5 fruit fly cellular contexts compared by ENCODE assay signal in genomic region chr3R:4807582-4807981, dm6.
A peak's percentile ranks its signal among the peaks of the same experiment; 100 is the strongest.
TF ChIP-seq lines count a peak whose summit lies in the region.

No protein-coding gene starts in this region.

- no peak for TF ChIP-seq CTCF in whole organism, embryonic (GFP tag; optimal IDR thresholded peaks at IDR 0.05; lab: Kevin White, UChicago)

TF ChIP-seq in whole organism, adult, 20 proteins besides CTCF, POLR2A, EP300 and RAD21:
- TF ChIP-seq cnc (optimal IDR thresholded peaks at IDR 0.05; lab: Kevin White, UChicago) = no peak
- TF ChIP-seq tj (GFP tag; optimal IDR thresholded peaks at IDR 0.05; lab: Kevin White, UChicago) = peak; percentile 66

TF ChIP-seq in whole organism, embryonic, 481 proteins besides CTCF, POLR2A, EP300 and RAD21 (continues in another document):
- TF ChIP-seq Hr51 (GFP tag; optimal IDR thresholded peaks at IDR 0.05; lab: Kevin White, UChicago) (no peak), CG17359 (tag; optimal IDR thresholded peaks at IDR 0.05; lab: Kevin White, UChicago) (no peak), p53 (GFP tag; optimal IDR thresholded peaks at IDR 0.05; lab: Kevin White, UChicago) (peak; percentile 63), slbo (GFP tag; IDR thresholded peaks at IDR 0.05; lab: Robert Waterston, UW) (no peak), CG2199 (GFP tag; IDR thresholded peaks at IDR 0.05; lab: Robert Waterston, UW) (0 out of 3 replicates have a peak, but pooled peaks have one; percentile 44), CG14441 (GFP tag; IDR thresholded peaks at IDR 0.05; lab: Robert Waterston, UW) (no peak), Trl (optimal IDR thresholded peaks at IDR 0.05; lab: Kevin White, UChicago) (peak in 1 of 2 experiments; percentile 61), Trl (GFP tag; optimal IDR thresholded peaks at IDR 0.05; lab: Kevin White, UChicago) (no peak), CG30431 (GFP tag; optimal IDR thresholded peaks at IDR 0.05; lab: Kevin White, UChicago) (no peak), MBD-R2 (GFP tag; IDR thresholded peaks at IDR 0.05; lab: Robert Waterston, UW) (no peak), CG14014 (GFP tag; IDR thresholded peaks at IDR 0.05; lab: Robert Waterston, UW) (0 out of 2 replicates have a peak, but pooled peaks have one; percentile 24), cg (GFP tag; optimal IDR thresholded peaks at IDR 0.05; lab: Kevin White, UChicago) (peak; percentile 55), CG12769 (tag; optimal IDR thresholded peaks at IDR 0.05; lab: Kevin White, UChicago) (peak; percentile 1), Opbp (GFP tag; IDR thresholded peaks at IDR 0.05; lab: Robert Waterston, UW; ENCODE audit: partially characterized antibody) (no peak), bbx (GFP tag; IDR thresholded peaks at IDR 0.05; lab: Robert Waterston, UW; ENCODE audit: partially characterized antibody) (0 out of 2 replicates have a peak, but pooled peaks have one; percentile 14), CG9817 (tag; optimal IDR thresholded peaks at IDR 0.05; lab: Kevin White, UChicago) (no peak), NFAT (GFP tag; IDR thresholded peaks at IDR 0.05; lab: Robert Waterston, UW) (no peak), inv (GFP tag; IDR thresholded peaks at IDR 0.05; lab: Robert Waterston, UW; ENCODE audit: partially characterized antibody) (no peak), CG13775 (GFP tag; optimal IDR thresholded peaks at IDR 0.05; lab: Kevin White, UChicago) (no peak), z (GFP tag; IDR thresholded peaks at IDR 0.05; lab: Robert Waterston, UW) (peak; percentile 86), CG6272 (GFP tag; IDR thresholded peaks at IDR 0.05; lab: Robert Waterston, UW) (no peak), Med (GFP tag; lab: Kevin White, UChicago) (peak; percentile 32)

TF ChIP-seq in whole organism, prepupa, 60 proteins besides CTCF, POLR2A, EP300 and RAD21:
- TF ChIP-seq CG3919 (GFP tag; optimal IDR thresholded peaks at IDR 0.05; lab: Kevin White, UChicago) = no peak
- no peak for TF ChIP-seq CG32006 (GFP tag; optimal IDR thresholded peaks at IDR 0.05; lab: Kevin White, UChicago)
- no peak for TF ChIP-seq topi (GFP tag; optimal IDR thresholded peaks at IDR 0.05; lab: Kevin White, UChicago)
- TF ChIP-seq CG4318 (GFP tag; optimal IDR thresholded peaks at IDR 0.05; lab: Kevin White, UChicago) = no peak
- no peak for TF ChIP-seq svp (GFP tag; lab: Kevin White, UChicago)
- no peak for TF ChIP-seq CG6808 (GFP tag; optimal IDR thresholded peaks at IDR 0.05; lab: Kevin White, UChicago)
- no peak for TF ChIP-seq Lpt (GFP tag; optimal IDR thresholded peaks at IDR 0.05; lab: Kevin White, UChicago)
- TF ChIP-seq CG6792 (GFP tag; optimal IDR thresholded peaks at IDR 0.05; lab: Kevin White, UChicago) = no peak
- peak; percentile 30 for TF ChIP-seq Eip75B (GFP tag; optimal IDR thresholded peaks at IDR 0.05; lab: Kevin White, UChicago)
- no peak for TF ChIP-seq Blimp-1 (GFP tag; optimal IDR thresholded peaks at IDR 0.05; lab: Kevin White, UChicago)
- no peak for TF ChIP-seq lz (GFP tag; optimal IDR thresholded peaks at IDR 0.05; lab: Kevin White, UChicago)
- TF ChIP-seq eg (GFP tag; IDR thresholded peaks at IDR 0.05; lab: Robert Waterston, UW) = no peak
- TF ChIP-seq pdm3 (GFP tag; optimal IDR thresholded peaks at IDR 0.05; lab: Kevin White, UChicago) = no peak
- TF ChIP-seq fkh (GFP tag; optimal IDR thresholded peaks at IDR 0.05; lab: Kevin White, UChicago) = peak; percentile 32
- TF ChIP-seq CG9139 (GFP tag; optimal IDR thresholded peaks at IDR 0.05; lab: Kevin White, UChicago) = no peak
- TF ChIP-seq Sox102F (GFP tag; optimal IDR thresholded peaks at IDR 0.05; lab: Kevin White, UChicago) = no peak

TF ChIP-seq in whole organism, pupa, 21 proteins besides CTCF, POLR2A, EP300 and RAD21:
- peak; percentile 73 for TF ChIP-seq EcR (GFP tag; optimal IDR thresholded peaks at IDR 0.05; lab: Kevin White, UChicago)
- TF ChIP-seq CG8301 (tag; optimal IDR thresholded peaks at IDR 0.05; lab: Kevin White, UChicago) = no peak
- no peak for TF ChIP-seq CG13204 (GFP tag; optimal IDR thresholded peaks at IDR 0.05; lab: Kevin White, UChicago)

TF ChIP-seq in whole organism, wandering third instar larva, 38 proteins besides CTCF, POLR2A, EP300 and RAD21:
- TF ChIP-seq N (GFP tag; optimal IDR thresholded peaks at IDR 0.05; lab: Kevin White, UChicago) (no peak), Dif (GFP tag; optimal IDR thresholded peaks at IDR 0.05; lab: Kevin White, UChicago; ENCODE audit: partially characterized antibody) (peak; percentile 50), dl (GFP tag; optimal IDR thresholded peaks at IDR 0.05; lab: Kevin White, UChicago; ENCODE audit: insufficient read depth in 1 of 2, partially characterized antibody in 2 of 2) (peak; percentile 25 to 30)
